Worm (Caenorhabditis elegans) whole organism, mixed stage, embryonic: ENCODE results near the gene H14N18.4.

Source experiments
- blmp-1 ChIP-seq: fragments of 150-350 bp; optimal IDR thresholded peaks from 2 replicates; lab custom pipeline; 2014; ENCODE audit warnings: missing biosample characterization, missing genetic modification characterization
- ces-1 ChIP-seq: fragments of 150-350 bp; optimal IDR thresholded peaks from 2 replicates; lab custom pipeline; 2014; ENCODE audit warnings: missing biosample characterization, missing genetic modification reagents, missing genetic modification characterization
- elt-3 ChIP-seq: fragments of 150-350 bp; optimal IDR thresholded peaks from 2 replicates; lab custom pipeline; 2014; ENCODE audit warnings: missing biosample characterization, missing genetic modification characterization
- mep-1 ChIP-seq: fragments of 150-350 bp; optimal IDR thresholded peaks from 2 replicates; lab custom pipeline; 2017; ENCODE audit warnings: missing biosample characterization, missing genetic modification reagents, missing genetic modification characterization, inconsistent platforms
- sptf-1 ChIP-seq: sonication (generic microtip); optimal IDR thresholded peaks from 2 replicates; lab custom pipeline; 2017; ENCODE audit warnings: mild to moderate bottlenecking, missing genetic modification characterization, moderate library complexity, missing compliant biosample characterization
- tbx-8 ChIP-seq: fragments of 200-800 bp; sonication (Bioruptor generic); optimal IDR thresholded peaks from 2 replicates; lab custom pipeline; 2018; ENCODE audit warnings: mild to moderate bottlenecking, missing genetic modification characterization, moderate library complexity, missing compliant biosample characterization
- unc-120 ChIP-seq: sonication (generic microtip); optimal IDR thresholded peaks from 2 replicates; lab custom pipeline; 2017; ENCODE audit warnings: missing genetic modification characterization, missing compliant biosample characterization; ENCODE audit not compliant: poor library complexity, severe bottlenecking
- unc-39 ChIP-seq: fragments of 150-350 bp; optimal IDR thresholded peaks from 2 replicates; lab custom pipeline; 2014; ENCODE audit warnings: missing biosample characterization, missing genetic modification characterization
- unc-62 ChIP-seq: fragments of 150-350 bp; optimal IDR thresholded peaks from 2 replicates; lab custom pipeline; 2014; ENCODE audit warnings: missing biosample characterization, missing genetic modification reagents, missing genetic modification characterization
- zip-8 ChIP-seq: fragments of 150-350 bp; optimal IDR thresholded peaks from 2 replicates; lab custom pipeline; 2014; ENCODE audit warnings: missing biosample characterization, missing genetic modification characterization
- ztf-11 ChIP-seq: fragments of 150-350 bp; optimal IDR thresholded peaks from 2 replicates; lab custom pipeline; 2014; ENCODE audit warnings: missing biosample characterization, missing genetic modification characterization

- no peak for TF ChIP-seq blmp-1 (tag; lab: Kevin White, UChicago)
- TF ChIP-seq unc-62 (GFP tag; lab: Kevin White, UChicago), result no peak
- TF ChIP-seq elt-3 (tag; lab: Kevin White, UChicago), result no peak
- TF ChIP-seq unc-120 (tag; lab: Kevin White, UChicago), result no peak
- TF ChIP-seq unc-39 (tag; lab: Kevin White, UChicago), result no peak
- no peak for TF ChIP-seq mep-1 (tag; lab: Kevin White, UChicago)
- no peak for TF ChIP-seq ztf-11 (tag; lab: Kevin White, UChicago)
- TF ChIP-seq zip-8 (tag; lab: Kevin White, UChicago), result no peak
- TF ChIP-seq ces-1 (GFP tag; lab: Kevin White, UChicago), result peak; percentile 34
- TF ChIP-seq tbx-8, result no peak
- TF ChIP-seq sptf-1, result no peak
Measured at ce11 chrV:8956387-8957095, 27.8 kb upstream of the H14N18.4 start, which contains the start of gene ttc-17.
